Worm (Caenorhabditis elegans) whole organism, mixed stage, embryonic: ENCODE results near the gene F25E5.1.

ENCODE experiments used
- M03D4.4 ChIP-seq: sonication (generic microtip); optimal IDR thresholded peaks from 2 replicates; lab custom pipeline; 2017; ENCODE audit warnings: mild to moderate bottlenecking, missing genetic modification characterization, missing compliant biosample characterization
- bed-3 ChIP-seq: fragments of 200-800 bp; sonication (Bioruptor generic); optimal IDR thresholded peaks from 3 replicates; lab custom pipeline; 2018; ENCODE audit warnings: mild to moderate bottlenecking, missing genetic modification characterization, moderate library complexity, missing compliant biosample characterization
- blmp-1 ChIP-seq: fragments of 150-350 bp; optimal IDR thresholded peaks from 2 replicates; lab custom pipeline; 2014; ENCODE audit warnings: missing biosample characterization, missing genetic modification characterization
- ceh-39 ChIP-seq: fragments of 150-350 bp; optimal IDR thresholded peaks from 2 replicates; lab custom pipeline; 2014; ENCODE audit warnings: missing biosample characterization, missing genetic modification characterization
- ceh-43 ChIP-seq: fragments of 200-800 bp; sonication (Bioruptor generic); optimal IDR thresholded peaks from 2 replicates; lab custom pipeline; 2018; ENCODE audit warnings: mild to moderate bottlenecking, missing genetic modification characterization, moderate library complexity, missing compliant biosample characterization
- ceh-83 ChIP-seq: fragments of 200-800 bp; sonication (Bioruptor generic); optimal IDR thresholded peaks from 2 replicates; lab custom pipeline; 2018; ENCODE audit warnings: mild to moderate bottlenecking, missing genetic modification characterization, missing compliant biosample characterization
- ces-1 ChIP-seq: fragments of 150-350 bp; optimal IDR thresholded peaks from 2 replicates; lab custom pipeline; 2014; ENCODE audit warnings: missing biosample characterization, missing genetic modification reagents, missing genetic modification characterization
- cnd-1 ChIP-seq: fragments of 200-800 bp; sonication (Bioruptor generic); optimal IDR thresholded peaks from 2 replicates; lab custom pipeline; 2018; ENCODE audit warnings: mild to moderate bottlenecking, missing genetic modification characterization, missing compliant biosample characterization
- drap-1 ChIP-seq: fragments of 200-800 bp; sonication (Bioruptor generic); optimal IDR thresholded peaks from 3 replicates; lab custom pipeline; 2018; ENCODE audit warnings: mild to moderate bottlenecking, missing genetic modification characterization, missing compliant biosample characterization
- elt-1 ChIP-seq: sonication (generic microtip); optimal IDR thresholded peaks from 2 replicates; lab custom pipeline; 2017; ENCODE audit warnings: missing genetic modification characterization, mild to moderate bottlenecking, missing compliant biosample characterization, antibody characterized with exemption, moderate library complexity, borderline replicate concordance; ENCODE audit not compliant: insufficient read depth
- elt-3 ChIP-seq: fragments of 150-350 bp; optimal IDR thresholded peaks from 2 replicates; lab custom pipeline; 2014; ENCODE audit warnings: missing biosample characterization, missing genetic modification characterization
- ham-2 ChIP-seq: fragments of 200-800 bp; sonication (Bioruptor generic); optimal IDR thresholded peaks from 2 replicates; lab custom pipeline; 2018; ENCODE audit warnings: mild to moderate bottlenecking, missing genetic modification characterization, missing compliant biosample characterization
- hlh-1 ChIP-seq: fragments of 150-350 bp; optimal IDR thresholded peaks from 2 replicates; lab custom pipeline; 2014; ENCODE audit warnings: missing biosample characterization, missing genetic modification reagents, missing genetic modification characterization
- lin-13 ChIP-seq: fragments of 150-350 bp; optimal IDR thresholded peaks from 2 replicates; lab custom pipeline; 2014; ENCODE audit warnings: missing biosample characterization, missing genetic modification characterization
- lin-32 ChIP-seq: fragments of 200-800 bp; sonication (Bioruptor generic); optimal IDR thresholded peaks from 2 replicates; lab custom pipeline; 2018; ENCODE audit warnings: mild to moderate bottlenecking, missing genetic modification characterization, missing compliant biosample characterization
- lsy-2 ChIP-seq: fragments of 150-350 bp; optimal IDR thresholded peaks from 2 replicates; lab custom pipeline; 2014; ENCODE audit warnings: missing biosample characterization, missing genetic modification characterization
- mab-5 ChIP-seq: fragments of 150-350 bp; optimal IDR thresholded peaks from 2 replicates; lab custom pipeline; 2014; ENCODE audit warnings: missing biosample characterization, missing genetic modification characterization
- mep-1 ChIP-seq: fragments of 150-350 bp; optimal IDR thresholded peaks from 2 replicates; lab custom pipeline; 2017; ENCODE audit warnings: missing biosample characterization, missing genetic modification reagents, missing genetic modification characterization, inconsistent platforms
- mls-2 ChIP-seq: sonication (generic microtip); optimal IDR thresholded peaks from 2 replicates; lab custom pipeline; 2016; ENCODE audit warnings: mild to moderate bottlenecking, missing genetic modification characterization, moderate library complexity, missing compliant biosample characterization
- nhr-12 ChIP-seq: fragments of 150-350 bp; optimal IDR thresholded peaks from 2 replicates; lab custom pipeline; 2014; ENCODE audit warnings: missing biosample characterization, missing genetic modification characterization
- nhr-2 ChIP-seq: fragments of 150-350 bp; optimal IDR thresholded peaks from 2 replicates; lab custom pipeline; 2014; ENCODE audit warnings: missing biosample characterization, missing genetic modification characterization
- nhr-237 ChIP-seq: fragments of 150-350 bp; optimal IDR thresholded peaks from 2 replicates; lab custom pipeline; 2014; ENCODE audit warnings: missing biosample characterization, missing genetic modification characterization
- nhr-28 ChIP-seq: fragments of 150-350 bp; optimal IDR thresholded peaks from 2 replicates; lab custom pipeline; 2014; ENCODE audit warnings: missing biosample characterization, missing genetic modification characterization
- nhr-76 ChIP-seq: sonication (generic microtip); optimal IDR thresholded peaks from 2 replicates; lab custom pipeline; 2017; ENCODE audit warnings: missing biosample characterization, missing genetic modification characterization
- pha-4 ChIP-seq: fragments of 150-350 bp; optimal IDR thresholded peaks from 2 replicates; lab custom pipeline; 2018; ENCODE audit warnings: missing biosample characterization, missing genetic modification reagents, missing genetic modification characterization
- sem-2 ChIP-seq: fragments of 200-800 bp; sonication (Bioruptor generic); optimal IDR thresholded peaks from 2 replicates; lab custom pipeline; 2018; ENCODE audit warnings: mild to moderate bottlenecking, missing genetic modification characterization, missing compliant biosample characterization
- snpc-4 ChIP-seq: fragments of 150-350 bp; optimal IDR thresholded peaks from 2 replicates; lab custom pipeline; 2014; ENCODE audit warnings: missing biosample characterization, missing genetic modification characterization
- sptf-1 ChIP-seq: sonication (generic microtip); optimal IDR thresholded peaks from 2 replicates; lab custom pipeline; 2017; ENCODE audit warnings: mild to moderate bottlenecking, missing genetic modification characterization, moderate library complexity, missing compliant biosample characterization
- tbx-8 ChIP-seq: fragments of 200-800 bp; sonication (Bioruptor generic); optimal IDR thresholded peaks from 2 replicates; lab custom pipeline; 2018; ENCODE audit warnings: mild to moderate bottlenecking, missing genetic modification characterization, moderate library complexity, missing compliant biosample characterization
- unc-120 ChIP-seq: sonication (generic microtip); optimal IDR thresholded peaks from 2 replicates; lab custom pipeline; 2017; ENCODE audit warnings: missing genetic modification characterization, missing compliant biosample characterization; ENCODE audit not compliant: poor library complexity, severe bottlenecking
- unc-39 ChIP-seq: fragments of 150-350 bp; optimal IDR thresholded peaks from 2 replicates; lab custom pipeline; 2014; ENCODE audit warnings: missing biosample characterization, missing genetic modification characterization
- unc-62 ChIP-seq: fragments of 150-350 bp; optimal IDR thresholded peaks from 2 replicates; lab custom pipeline; 2014; ENCODE audit warnings: missing biosample characterization, missing genetic modification reagents, missing genetic modification characterization
- zip-8 ChIP-seq: fragments of 150-350 bp; optimal IDR thresholded peaks from 2 replicates; lab custom pipeline; 2014; ENCODE audit warnings: missing biosample characterization, missing genetic modification characterization
- ztf-11 ChIP-seq: fragments of 150-350 bp; optimal IDR thresholded peaks from 2 replicates; lab custom pipeline; 2014; ENCODE audit warnings: missing biosample characterization, missing genetic modification characterization

F25E5.1 gene

DNA sequence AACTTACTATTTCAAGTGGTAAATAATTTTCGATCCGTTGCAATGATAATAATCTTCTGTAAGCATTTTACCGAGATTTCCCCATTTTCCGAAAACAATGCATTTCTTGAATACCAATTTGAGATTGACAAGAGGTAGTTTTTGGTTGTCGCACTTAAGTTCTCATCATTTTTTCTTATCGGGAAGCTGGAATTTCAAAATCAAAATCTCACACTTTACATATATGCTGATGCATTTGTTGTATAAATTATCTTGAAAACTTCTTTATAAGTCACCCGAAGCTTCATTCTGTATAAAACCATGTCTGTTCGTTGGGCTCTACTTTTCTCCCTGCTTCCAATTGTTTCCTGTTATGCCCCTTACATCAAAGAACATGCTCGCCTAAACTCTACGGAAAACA is 14.3 kb upstream of the F25E5.1 start, which contains the start of gene try-11:
TSS of gene try-11 (plus strand) at position 301 of the 400 bp plus-strand sequence.
- no peak for TF ChIP-seq ceh-43
- no peak for TF ChIP-seq tbx-8 (GFP tag; lab: Kevin White, UChicago)
- no peak for TF ChIP-seq bed-3 (GFP tag; lab: Kevin White, UChicago)
- TF ChIP-seq ztf-11 (tag; lab: Kevin White, UChicago), result no peak
- TF ChIP-seq mep-1 (tag; lab: Kevin White, UChicago), result no peak
- no peak for TF ChIP-seq ces-1
- TF ChIP-seq nhr-12 (tag; lab: Kevin White, UChicago), result no peak
- no peak for TF ChIP-seq zip-8
- TF ChIP-seq ceh-83, result no peak
- TF ChIP-seq elt-1 (tag; lab: Kevin White, UChicago), result no peak
- no peak for TF ChIP-seq lsy-2 (tag; lab: Kevin White, UChicago)
- TF ChIP-seq nhr-28 (tag; lab: Kevin White, UChicago), result no peak
- no peak for TF ChIP-seq M03D4.4
- no peak for TF ChIP-seq blmp-1 (tag; lab: Kevin White, UChicago)
- no peak for TF ChIP-seq sptf-1 (tag; lab: Kevin White, UChicago)
- no peak for TF ChIP-seq nhr-2 (tag; lab: Kevin White, UChicago)
- no peak for TF ChIP-seq mls-2
- no peak for TF ChIP-seq lin-13 (tag; lab: Kevin White, UChicago)
- TF ChIP-seq hlh-1 (tag; lab: Kevin White, UChicago), result no peak
- no peak for TF ChIP-seq sem-2 (GFP tag; lab: Kevin White, UChicago)

ce11 chrV:7454236-7454635 is 11.4 kb upstream of the F25E5.1 start, which contains the start of gene try-8:
try-8 (minus strand) TSS chrV:7454336.
- TF ChIP-seq ceh-39 (tag; lab: Kevin White, UChicago) (no peak), unc-62 (no peak), pha-4 (tag; lab: Kevin White, UChicago) (no peak), bed-3 (GFP tag; lab: Kevin White, UChicago) (no peak), blmp-1 (tag; lab: Kevin White, UChicago) (no peak), mab-5 (tag; lab: Kevin White, UChicago) (no peak), unc-120 (tag; lab: Kevin White, UChicago) (no peak), ham-2 (no peak), ceh-83 (no peak), elt-3 (tag; lab: Kevin White, UChicago) (no peak)

DNA sequence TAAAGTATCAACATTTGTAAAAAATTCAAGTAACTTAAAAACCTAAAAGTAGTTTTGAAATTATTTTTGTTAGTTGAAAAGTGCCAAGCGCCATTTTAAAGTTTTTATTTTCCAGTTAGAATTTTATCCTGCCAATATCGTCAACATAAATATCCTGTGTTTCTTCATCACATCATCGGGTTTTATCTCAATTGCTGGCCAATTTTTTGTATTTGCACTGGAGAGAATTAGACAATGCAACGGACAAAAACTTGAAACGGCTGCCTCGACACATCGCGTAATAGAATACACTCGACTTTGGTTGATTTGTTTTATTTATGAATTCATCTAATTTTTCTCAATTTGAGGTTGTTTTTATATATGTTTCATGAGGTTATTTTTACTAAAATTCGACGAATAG is 10.7 kb upstream of the F25E5.1 start, which contains the start of gene F25E5.2:
TSS of gene F25E5.2 (plus strand) at position 301 of the 400 bp plus-strand sequence.
- TF ChIP-seq unc-39 (tag; lab: Kevin White, UChicago) (no peak), snpc-4 (tag; lab: Kevin White, UChicago) (no peak), lin-32 (GFP tag; lab: Kevin White, UChicago) (no peak), cnd-1 (tag; lab: Kevin White, UChicago) (no peak), unc-62 (no peak), nhr-76 (tag; lab: Kevin White, UChicago) (no peak), drap-1 (no peak)

ce11 chrV:7460898-7461297 is 4.8 kb upstream of the F25E5.1 start, which contains the start of gene srh-92:
srh-92 (minus strand) TSS chrV:7460998.
- no peak for TF ChIP-seq lin-32 (GFP tag; lab: Kevin White, UChicago)
- no peak for TF ChIP-seq nhr-2 (tag; lab: Kevin White, UChicago)
- TF ChIP-seq nhr-237 (tag; lab: Kevin White, UChicago), result no peak

- TF ChIP-seq ceh-39 (tag; lab: Kevin White, UChicago) (no peak), tbx-8 (GFP tag; lab: Kevin White, UChicago) (no peak), lsy-2 (tag; lab: Kevin White, UChicago) (no peak), elt-3 (tag; lab: Kevin White, UChicago) (no peak), blmp-1 (tag; lab: Kevin White, UChicago) (no peak), sem-2 (GFP tag; lab: Kevin White, UChicago) (no peak), ceh-83 (no peak), ham-2 (no peak), lin-32 (GFP tag; lab: Kevin White, UChicago) (no peak), snpc-4 (tag; lab: Kevin White, UChicago) (no peak), nhr-28 (tag; lab: Kevin White, UChicago) (no peak), drap-1 (no peak), lin-13 (tag; lab: Kevin White, UChicago) (no peak), zip-8 (no peak), elt-1 (tag; lab: Kevin White, UChicago) (no peak)
- TF ChIP-seq, all 35 proteins: peak for 0
Observed at ce11 chrV:7464696-7465095, 988 bp upstream of the F25E5.1 start, which contains the start of gene srh-89. srh-89 (minus strand) TSS chrV:7464796.
